Fruit fly (Drosophila melanogaster) whole organism, prepupa: ENCODE data around the gene Pli.

Experiments used
- Blimp-1 ChIP-seq: fragments of 200-800 bp; sonication (Bioruptor generic); optimal IDR thresholded peaks from 3 replicates; lab custom pipeline; 2017; ENCODE audit warnings: missing biosample characterization, missing genetic modification characterization, mild to moderate bottlenecking, moderate library complexity, missing genetic modification reagents
- CG11902 ChIP-seq: fragments of 200-800 bp; sonication (Bioruptor generic); optimal IDR thresholded peaks from 3 replicates; lab custom pipeline; 2016; ENCODE audit warnings: missing biosample characterization, missing genetic modification characterization
- CG6808 ChIP-seq: fragments of 200-800 bp; sonication (Bioruptor generic); optimal IDR thresholded peaks from 3 replicates; lab custom pipeline; 2017; ENCODE audit warnings: missing biosample characterization, missing genetic modification characterization, mild to moderate bottlenecking, moderate library complexity, missing genetic modification reagents
- Met ChIP-seq: fragments of 200-800 bp; sonication (Bioruptor generic); optimal IDR thresholded peaks from 3 replicates; lab custom pipeline; 2016; ENCODE audit warnings: missing biosample characterization, missing genetic modification characterization
- OdsH ChIP-seq: fragments of 200-800 bp; sonication (Bioruptor generic); optimal IDR thresholded peaks from 3 replicates; lab custom pipeline; 2016; ENCODE audit warnings: missing biosample characterization, missing genetic modification characterization
- Sox102F ChIP-seq: fragments of 200-800 bp; sonication (Bioruptor generic); optimal IDR thresholded peaks from 2 replicates; lab custom pipeline; 2016; ENCODE audit warnings: missing biosample characterization, mild to moderate bottlenecking, missing genetic modification characterization
- fd85E ChIP-seq: fragments of 200-800 bp; sonication (Bioruptor generic); optimal IDR thresholded peaks from 3 replicates; lab custom pipeline; 2016; ENCODE audit warnings: missing biosample characterization, missing genetic modification characterization

dm6 chr3R:23827093-23827492 lies 62.8 kb downstream of the Pli start:
- TF ChIP-seq Met: no peak
- no peak for TF ChIP-seq fd85E (GFP tag; lab: Kevin White, UChicago)
- no peak for TF ChIP-seq Blimp-1
- TF ChIP-seq Sox102F (GFP tag; lab: Kevin White, UChicago): no peak
- no peak for TF ChIP-seq CG11902 (GFP tag; lab: Kevin White, UChicago)
- no peak for TF ChIP-seq OdsH (GFP tag; lab: Kevin White, UChicago)
- no peak for TF ChIP-seq CG6808 (GFP tag; lab: Kevin White, UChicago)
